Worm (Caenorhabditis elegans) whole organism, late embryonic: ENCODE data around the gene odd-2.

Source experiments
- K09A11.1 ChIP-seq: sonication (generic microtip); optimal IDR thresholded peaks from 2 replicates; lab custom pipeline; 2017; ENCODE audit warnings: antibody characterized with exemption, mild to moderate bottlenecking, missing genetic modification characterization, missing compliant biosample characterization; ENCODE audit not compliant: insufficient read depth
- T23F11.4 ChIP-seq: fragments of 200-800 bp; sonication (Bioruptor generic); optimal IDR thresholded peaks from 2 replicates; lab custom pipeline; 2018; ENCODE audit warnings: mild to moderate bottlenecking, missing genetic modification characterization, missing compliant biosample characterization
- ceh-22 ChIP-seq: sonication (generic microtip); optimal IDR thresholded peaks from 2 replicates; lab custom pipeline; 2017; ENCODE audit warnings: missing biosample characterization, missing genetic modification characterization
- ceh-45 ChIP-seq: fragments of 200-800 bp; sonication (Bioruptor generic); IDR thresholded peaks from 2 replicates; pipeline ENCODE4 v1.3.6; 2022; ENCODE audit warnings: missing genetic modification reagents, missing genetic modification characterization, missing compliant biosample characterization
- ceh-6 ChIP-seq: fragments of 200-800 bp; sonication (Bioruptor generic); optimal IDR thresholded peaks from 2 replicates; lab custom pipeline; 2018; ENCODE audit warnings: mild to moderate bottlenecking, missing genetic modification characterization, missing compliant biosample characterization
- che-1 ChIP-seq: sonication (generic microtip); optimal IDR thresholded peaks from 2 replicates; lab custom pipeline; 2016; ENCODE audit warnings: mild to moderate bottlenecking, missing genetic modification characterization, missing compliant biosample characterization
- elt-2 ChIP-seq: sonication (generic microtip); optimal IDR thresholded peaks from 2 replicates; lab custom pipeline; 2016; ENCODE audit warnings: missing genetic modification reagents, missing genetic modification characterization, missing compliant biosample characterization
- ets-4 ChIP-seq: sonication (generic microtip); optimal IDR thresholded peaks from 2 replicates; lab custom pipeline; 2016; ENCODE audit warnings: missing genetic modification characterization, missing compliant biosample characterization
- eyg-1 ChIP-seq: sonication (generic microtip); optimal IDR thresholded peaks from 2 replicates; lab custom pipeline; 2016; ENCODE audit warnings: missing genotype, missing genetic modification characterization, missing compliant biosample characterization
- fkh-10 ChIP-seq: fragments of 150-350 bp; optimal IDR thresholded peaks from 2 replicates; lab custom pipeline; 2014; ENCODE audit warnings: missing biosample characterization, missing genetic modification reagents, missing genetic modification characterization
- hlh-13 ChIP-seq: fragments of 200-800 bp; sonication (Bioruptor generic); optimal IDR thresholded peaks from 2 replicates; lab custom pipeline; 2018; ENCODE audit warnings: mild to moderate bottlenecking, missing genetic modification characterization, missing compliant biosample characterization
- hlh-6 ChIP-seq: sonication (generic microtip); optimal IDR thresholded peaks from 2 replicates; lab custom pipeline; 2016; ENCODE audit warnings: missing genotype, missing genetic modification characterization, missing compliant biosample characterization
- madf-2 ChIP-seq: sonication (generic microtip); optimal IDR thresholded peaks from 2 replicates; lab custom pipeline; 2017; ENCODE audit warnings: missing genetic modification characterization, missing compliant biosample characterization
- pha-2 ChIP-seq: sonication (generic microtip); optimal IDR thresholded peaks from 2 replicates; lab custom pipeline; 2017; ENCODE audit warnings: mild to moderate bottlenecking, missing genetic modification characterization, missing compliant biosample characterization
- rnt-1 ChIP-seq: sonication (generic microtip); optimal IDR thresholded peaks from 2 replicates; lab custom pipeline; 2016; ENCODE audit warnings: missing genetic modification characterization, missing compliant biosample characterization
- tbx-7 ChIP-seq: sonication (generic microtip); optimal IDR thresholded peaks from 2 replicates; lab custom pipeline; 2016; ENCODE audit warnings: missing genotype, missing genetic modification characterization, missing compliant biosample characterization
- unc-42 ChIP-seq: sonication (generic microtip); optimal IDR thresholded peaks from 2 replicates; lab custom pipeline; 2016; ENCODE audit warnings: missing genotype, missing genetic modification characterization, missing compliant biosample characterization
- unc-55 ChIP-seq: sonication (generic microtip); optimal IDR thresholded peaks from 2 replicates; lab custom pipeline; 2017; ENCODE audit warnings: missing biosample characterization, missing genetic modification reagents, missing genetic modification characterization
- ztf-16 ChIP-seq: sonication (generic microtip); optimal IDR thresholded peaks from 2 replicates; lab custom pipeline; 2017; ENCODE audit warnings: missing genetic modification characterization, missing compliant biosample characterization

The odd-2 gene

ce11 chrX:6115502-6115901, 44.8 kb downstream of the odd-2 start, which contains the start of gene C15H9.3:
C15H9.3 (plus strand) TSS chrX:6115802.
- no peak for TF ChIP-seq elt-2 (tag; lab: Kevin White, UChicago)
- no peak for TF ChIP-seq hlh-6
- TF ChIP-seq pha-2 (tag; lab: Kevin White, UChicago), result no peak
- TF ChIP-seq hlh-13 (GFP tag; lab: Kevin White, UChicago), result no peak
- TF ChIP-seq K09A11.1, result no peak
- no peak for TF ChIP-seq ceh-6 (GFP tag; lab: Kevin White, UChicago)
- no peak for TF ChIP-seq tbx-7 (tag; lab: Kevin White, UChicago)
- TF ChIP-seq ceh-22 (tag; lab: Kevin White, UChicago), result no peak
- no peak for TF ChIP-seq che-1 (tag; lab: Kevin White, UChicago)
- no peak for TF ChIP-seq fkh-10 (GFP tag; lab: Kevin White, UChicago)
- TF ChIP-seq ztf-16 (tag; lab: Kevin White, UChicago), result no peak
- TF ChIP-seq madf-2 (tag; lab: Kevin White, UChicago), result no peak
- no peak for TF ChIP-seq T23F11.4
- TF ChIP-seq ets-4, result no peak
- no peak for TF ChIP-seq rnt-1 (tag; lab: Kevin White, UChicago)
- no peak for TF ChIP-seq eyg-1 (tag; lab: Kevin White, UChicago)

ce11 chrX:6112817-6113216, 47.5 kb downstream of the odd-2 start, which contains the start of gene prx-3:
prx-3 (minus strand) TSS chrX:6112917.
- peak; percentile 4 for TF ChIP-seq elt-2 (tag; lab: Kevin White, UChicago)
- TF ChIP-seq ceh-22 (tag; lab: Kevin White, UChicago), result no peak
- no peak for TF ChIP-seq ceh-45 (GFP tag; lab: Robert Waterston, UW)
- no peak for TF ChIP-seq unc-42
- no peak for TF ChIP-seq unc-55
